Fruit fly (Drosophila melanogaster) ovary, adult (tissue): Measurements from ENCODE around the gene CG34425.
A peak's percentile ranks its signal among the peaks of the same experiment; 100 is the strongest.

Experiments used
- CG17801 ChIP-seq: fragments of 200-800 bp; optimal IDR thresholded peaks from 2 replicates; lab custom pipeline; 2019; ENCODE audit warnings: missing biosample characterization, mild to moderate bottlenecking, missing genetic modification characterization, moderate library complexity; ENCODE audit not compliant: partially characterized antibody

Gene CG34425

dm6 chr3R:4506265-4506664, at the start of gene CG34425:
TSS of gene CG34425 (minus strand) at chr3R:4506365.
- TF ChIP-seq CG17801 = no peak

- no peak for TF ChIP-seq CG17801
Observed at dm6 chr3R:4553534-4553933, 47.4 kb upstream of the CG34425 start.

dm6 chr3R:4542614-4543191, 36.5 kb upstream of the CG34425 start:
- no peak for TF ChIP-seq CG17801

dm6 chr3R:4541056-4541455, 34.9 kb upstream of the CG34425 start, which contains the start of gene Mur82C:
TSS of gene Mur82C (plus strand) at chr3R:4541356.
- TF ChIP-seq CG17801 = no peak

dm6 chr3R:4530972-4531371, 24.8 kb upstream of the CG34425 start:
- no peak for TF ChIP-seq CG17801

dm6 chr3R:4524144-4524784, 18.1 kb upstream of the CG34425 start:
- no peak for TF ChIP-seq CG17801

- TF ChIP-seq CG17801 = no peak
Observed at dm6 chr3R:4484999-4485398, 21.2 kb downstream of the CG34425 start, which contains the start of gene Fip1. TSS of gene Fip1 (plus strand) at chr3R:4485008.

- TF ChIP-seq CG17801 = no peak
Observed at dm6 chr3R:4480512-4480911, 25.7 kb downstream of the CG34425 start, which contains the start of gene sac. TSS of gene sac (plus strand) at chr3R:4480812.

- TF ChIP-seq CG17801 = no peak
Observed at dm6 chr3R:4479038-4479988, 26.9 kb downstream of the CG34425 start, which contains the start of gene CG31523. TSS of gene CG31523 (minus strand) at chr3R:4479207.

dm6 chr3R:4478220-4479037, 27.7 kb downstream of the CG34425 start:
- peak; percentile 80 for TF ChIP-seq CG17801

dm6 chr3R:4476004-4476403, 30.2 kb downstream of the CG34425 start:
- no peak for TF ChIP-seq CG17801

dm6 chr3R:4475378-4475777, 30.8 kb downstream of the CG34425 start:
- TF ChIP-seq CG17801 = no peak

- TF ChIP-seq CG17801 = no peak
Observed at dm6 chr3R:4472694-4472975, 33.5 kb downstream of the CG34425 start.

dm6 chr3R:4471846-4472693, 34.1 kb downstream of the CG34425 start:
- no peak for TF ChIP-seq CG17801

- peak; percentile 27 for TF ChIP-seq CG17801
Observed at dm6 chr3R:4471047-4471751, 35.0 kb downstream of the CG34425 start.
